Worm (Caenorhabditis elegans) whole organism, young adult: Measurements from ENCODE around the gene Y59A8B.26.

Experiments used
- B0019.2 ChIP-seq: fragments of 200-800 bp; sonication (Bioruptor generic); conservative IDR thresholded peaks from 2 replicates; pipeline ENCODE4 v1.3.6; 2022; ENCODE audit warnings: missing genetic modification reagents, missing genetic modification characterization, missing compliant biosample characterization
- B0035.1 ChIP-seq: sonication (generic microtip); optimal IDR thresholded peaks from 2 replicates; lab custom pipeline; 2016; ENCODE audit warnings: missing genetic modification characterization, mild to moderate bottlenecking, missing compliant biosample characterization, missing genotype, missing genetic modification reagents
- B0261.1 ChIP-seq: sonication (generic microtip); optimal IDR thresholded peaks from 2 replicates; lab custom pipeline; 2016; ENCODE audit warnings: mild to moderate bottlenecking, missing genetic modification characterization, moderate library complexity, missing compliant biosample characterization
- F22D6.2 ChIP-seq: sonication (generic microtip); optimal IDR thresholded peaks from 2 replicates; lab custom pipeline; 2016; ENCODE audit warnings: mild to moderate bottlenecking, missing genetic modification characterization, missing compliant biosample characterization
- F39B2.1 ChIP-seq: fragments of 200-800 bp; sonication (Bioruptor generic); IDR thresholded peaks from 2 replicates; pipeline ENCODE4 v1.3.6; 2022; ENCODE audit warnings: missing genetic modification reagents, missing genetic modification characterization, missing compliant biosample characterization
- F55B11.4 ChIP-seq: sonication (generic microtip); optimal IDR thresholded peaks from 2 replicates; lab custom pipeline; 2016; ENCODE audit warnings: missing compliant biosample characterization, missing genetic modification characterization, borderline replicate concordance; ENCODE audit not compliant: insufficient read depth
- F57A8.1 ChIP-seq: fragments of 200-800 bp; sonication (Bioruptor generic); optimal IDR thresholded peaks from 2 replicates; lab custom pipeline; 2018; ENCODE audit warnings: mild to moderate bottlenecking, missing genetic modification characterization, moderate library complexity, missing compliant biosample characterization
- K11D2.4 ChIP-seq: fragments of 200-800 bp; sonication (Bioruptor generic); IDR thresholded peaks from 2 replicates; pipeline ENCODE4 v1.3.6; 2022; ENCODE audit warnings: missing genetic modification reagents, missing genetic modification characterization, missing compliant biosample characterization
- Y67H2A.10 ChIP-seq: fragments of 200-800 bp; sonication (Bioruptor generic); conservative IDR thresholded peaks from 2 replicates; pipeline ENCODE4 v1.3.6; 2022; ENCODE audit warnings: missing genetic modification reagents, missing genetic modification characterization, missing compliant biosample characterization
- akir-1 ChIP-seq: fragments of 200-800 bp; sonication (Bioruptor generic); optimal IDR thresholded peaks from 2 replicates; lab custom pipeline; 2018; ENCODE audit warnings: mild to moderate bottlenecking, missing genetic modification characterization, moderate library complexity, missing compliant biosample characterization
- aptf-3 ChIP-seq: fragments of 200-800 bp; sonication (Bioruptor generic); IDR thresholded peaks from 2 replicates; pipeline ENCODE4 v1.3.6; 2022; ENCODE audit warnings: missing genetic modification characterization, missing compliant biosample characterization
- atf-7 ChIP-seq: sonication (generic microtip); optimal IDR thresholded peaks from 2 replicates; lab custom pipeline; 2017; ENCODE audit warnings: mild to moderate bottlenecking, missing genetic modification characterization, missing compliant biosample characterization
- bed-1 ChIP-seq: fragments of 200-800 bp; sonication (Bioruptor generic); IDR thresholded peaks from 2 replicates; pipeline ENCODE4 v1.3.6; 2022; ENCODE audit warnings: missing genetic modification reagents, missing genetic modification characterization, missing compliant biosample characterization
- cebp-1 ChIP-seq, 2 experiments: fragments of 200-800 bp in 1 of 2; sonication (Bioruptor generic) in 1 of 2; sonication (generic microtip) in 1 of 2; IDR thresholded peaks in 1 of 2; optimal IDR thresholded peaks in 1 of 2; 2 replicates each; pipeline versions ENCODE4 v1.3.6 to Lab custom; 2017 to 2022; ENCODE audit warnings: missing compliant biosample characterization in 2 of 2, missing genetic modification characterization in 2 of 2, mild to moderate bottlenecking in 1 of 2, missing genetic modification reagents in 1 of 2, moderate library complexity in 1 of 2
- cebp-2 ChIP-seq: fragments of 200-800 bp; sonication (Bioruptor generic); IDR thresholded peaks from 2 replicates; pipeline ENCODE4 v1.3.6; 2022; ENCODE audit warnings: missing genetic modification characterization, missing compliant biosample characterization
- ceh-100 ChIP-seq: fragments of 200-800 bp; sonication (Bioruptor generic); IDR thresholded peaks from 2 replicates; pipeline ENCODE4 v1.3.6; 2022; ENCODE audit warnings: missing genetic modification reagents, missing genetic modification characterization, missing compliant biosample characterization
- ceh-40 ChIP-seq: fragments of 200-800 bp; sonication (Bioruptor generic); IDR thresholded peaks from 2 replicates; pipeline ENCODE4 v1.3.6; 2022; ENCODE audit warnings: missing genetic modification characterization, missing compliant biosample characterization
- ceh-58 ChIP-seq: fragments of 200-800 bp; sonication (Bioruptor generic); IDR thresholded peaks from 2 replicates; pipeline ENCODE4 v1.3.6; 2022; ENCODE audit warnings: missing genetic modification characterization, missing compliant biosample characterization
- dox-1 ChIP-seq: fragments of 200-800 bp; sonication (Bioruptor generic); IDR thresholded peaks from 2 replicates; pipeline ENCODE4 v1.3.6; 2022; ENCODE audit warnings: missing genetic modification reagents, missing genetic modification characterization, missing compliant biosample characterization
- ekl-4 ChIP-seq: fragments of 200-800 bp; sonication (Bioruptor generic); IDR thresholded peaks from 2 replicates; pipeline ENCODE4 v1.3.6; 2022; ENCODE audit warnings: missing genetic modification reagents, missing genetic modification characterization, missing compliant biosample characterization
- ets-4 ChIP-seq: fragments of 200-800 bp; sonication (Bioruptor generic); optimal IDR thresholded peaks from 2 replicates; lab custom pipeline; 2018; ENCODE audit warnings: mild to moderate bottlenecking, missing genetic modification characterization, missing compliant biosample characterization
- him-1 ChIP-seq: sonication (generic microtip); optimal IDR thresholded peaks from 2 replicates; lab custom pipeline; 2016; ENCODE audit warnings: missing genotype, missing genetic modification reagents, missing genetic modification characterization, missing compliant biosample characterization
- hlh-12 ChIP-seq: sonication (generic microtip); optimal IDR thresholded peaks from 2 replicates; lab custom pipeline; 2016; ENCODE audit warnings: missing genetic modification characterization, missing compliant biosample characterization
- hlh-26 ChIP-seq: fragments of 200-800 bp; sonication (Bioruptor generic); conservative IDR thresholded peaks from 2 replicates; pipeline ENCODE4 v1.3.6; 2022; ENCODE audit warnings: missing genetic modification reagents, missing genetic modification characterization, missing compliant biosample characterization
- hsf-1 ChIP-seq: fragments of 200-800 bp; sonication (Bioruptor generic); IDR thresholded peaks from 2 replicates; pipeline ENCODE4 v1.3.6; 2022; ENCODE audit warnings: missing genetic modification reagents, missing genetic modification characterization, missing compliant biosample characterization
- let-526 ChIP-seq: fragments of 200-800 bp; sonication (Bioruptor generic); IDR thresholded peaks from 2 replicates; pipeline ENCODE4 v1.3.6; 2022; ENCODE audit warnings: missing genetic modification reagents, missing genetic modification characterization, missing compliant biosample characterization
- lin-35 ChIP-seq, 3 experiments: fragments of 150-350 bp in 2 of 3; sonication (generic microtip) in 1 of 3; optimal IDR thresholded peaks; 2 replicates each; lab custom pipeline; 2014 to 2018; ENCODE audit warnings: missing biosample characterization in 3 of 3, missing genetic modification characterization in 3 of 3, missing genetic modification reagents in 3 of 3
- lin-40 ChIP-seq: sonication (generic microtip); optimal IDR thresholded peaks from 2 replicates; lab custom pipeline; 2016; ENCODE audit warnings: missing genetic modification characterization, mild to moderate bottlenecking, missing compliant biosample characterization, missing genotype, missing genetic modification reagents
- madf-3 ChIP-seq: fragments of 200-800 bp; sonication (Bioruptor generic); IDR thresholded peaks from 2 replicates; pipeline ENCODE4 v1.3.6; 2022; ENCODE audit warnings: missing genetic modification reagents, missing genetic modification characterization, missing compliant biosample characterization
- mel-28 ChIP-seq: sonication (generic microtip); optimal IDR thresholded peaks from 2 replicates; lab custom pipeline; 2016; ENCODE audit warnings: borderline replicate concordance, mild to moderate bottlenecking, missing genetic modification characterization, missing compliant biosample characterization
- nfya-2 ChIP-seq: fragments of 200-800 bp; sonication (Bioruptor generic); IDR thresholded peaks from 2 replicates; pipeline ENCODE4 v1.3.6; 2022; ENCODE audit warnings: missing genetic modification reagents, missing genetic modification characterization, missing compliant biosample characterization
- nhr-120 ChIP-seq: fragments of 200-800 bp; sonication (Bioruptor generic); IDR thresholded peaks from 2 replicates; pipeline ENCODE4 v1.3.6; 2022; ENCODE audit warnings: missing genetic modification characterization, missing compliant biosample characterization
- nhr-179 ChIP-seq: sonication (generic microtip); optimal IDR thresholded peaks from 2 replicates; lab custom pipeline; 2016; ENCODE audit warnings: mild to moderate bottlenecking, missing genetic modification characterization, missing compliant biosample characterization
- nhr-80 ChIP-seq: sonication (generic microtip); optimal IDR thresholded peaks from 2 replicates; lab custom pipeline; 2016; ENCODE audit warnings: missing genetic modification characterization, missing compliant biosample characterization
- snpc-1.3 ChIP-seq: sonication (generic microtip); optimal IDR thresholded peaks from 2 replicates; lab custom pipeline; 2017; ENCODE audit warnings: missing genetic modification characterization, mild to moderate bottlenecking, missing compliant biosample characterization, antibody characterized with exemption, moderate library complexity, missing genotype, missing genetic modification reagents; ENCODE audit not compliant: insufficient read depth
- snpc-4 ChIP-seq, 5 experiments: fragments of 150-350 bp in 1 of 5; sonication (generic microtip) in 4 of 5; optimal IDR thresholded peaks; 2 replicates each; lab custom pipeline; 2014 to 2018; ENCODE audit warnings: missing genetic modification characterization in 5 of 5, missing biosample characterization in 3 of 5, antibody characterized with exemption in 2 of 5, mild to moderate bottlenecking in 2 of 5, missing compliant biosample characterization in 2 of 5, missing genotype in 2 of 5, moderate library complexity in 2 of 5, missing genetic modification reagents in 1 of 5
- tbp1 ChIP-seq: fragments of 200-800 bp; sonication (Bioruptor generic); optimal IDR thresholded peaks from 2 replicates; lab custom pipeline; 2018; ENCODE audit warnings: mild to moderate bottlenecking, missing genetic modification characterization, missing compliant biosample characterization
- tbx-9 ChIP-seq: sonication (generic microtip); optimal IDR thresholded peaks from 2 replicates; lab custom pipeline; 2016; ENCODE audit warnings: borderline replicate concordance, missing genetic modification characterization, inconsistent platforms, missing compliant biosample characterization
- zfh-2 ChIP-seq: fragments of 200-800 bp; sonication (Bioruptor generic); conservative IDR thresholded peaks from 2 replicates; pipeline ENCODE4 v1.3.6; 2022; ENCODE audit warnings: missing genetic modification reagents, missing genetic modification characterization, missing compliant biosample characterization
- ztf-26 ChIP-seq: sonication (generic microtip); optimal IDR thresholded peaks from 2 replicates; lab custom pipeline; 2017; ENCODE audit warnings: missing genetic modification characterization, missing compliant biosample characterization
- ztf-3 ChIP-seq: fragments of 200-800 bp; sonication (Bioruptor generic); optimal IDR thresholded peaks from 2 replicates; lab custom pipeline; 2018; ENCODE audit warnings: mild to moderate bottlenecking, missing genetic modification characterization, missing compliant biosample characterization

Gene Y59A8B.26

DNA sequence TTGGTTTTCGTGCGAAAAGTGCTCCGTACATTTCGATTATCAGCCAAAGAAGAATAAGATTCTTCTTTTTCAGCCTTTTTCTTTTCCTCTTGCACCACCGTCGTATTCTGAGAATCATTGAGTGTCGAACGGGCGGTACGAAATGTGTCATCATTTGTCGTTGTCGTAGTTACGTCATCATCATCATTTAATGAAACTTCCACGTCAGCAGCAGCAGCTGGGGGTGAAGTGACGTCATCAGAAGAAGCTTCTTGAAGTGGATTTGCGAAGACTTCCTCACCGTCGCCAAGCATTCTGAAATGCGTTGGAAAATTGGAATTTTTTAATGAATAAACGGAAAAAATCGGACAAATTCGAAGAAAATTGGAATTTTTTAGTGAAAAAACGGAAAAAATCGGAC, 30.8 kb downstream of the Y59A8B.26 start, which contains the start of gene snx-6:
Gene snx-6 (minus strand): TSS at position 294 of the 400 bp plus-strand sequence.
- TF ChIP-seq let-526 (GFP tag; lab: Robert Waterston, UW) = no peak
- no peak for TF ChIP-seq tbp1 (GFP tag; lab: Kevin White, UChicago)
- TF ChIP-seq F57A8.1 = no peak
- no peak for TF ChIP-seq tbx-9 (tag; lab: Kevin White, UChicago)
- TF ChIP-seq ztf-26 (tag; lab: Kevin White, UChicago) = no peak
- no peak for TF ChIP-seq cebp-1 (GFP tag; IDR thresholded peaks at IDR 0.05; lab: Robert Waterston, UW)
- no peak for TF ChIP-seq cebp-1 (tag; optimal IDR thresholded peaks at IDR 0.05; lab: Kevin White, UChicago)
- no peak for TF ChIP-seq ztf-3 (GFP tag; lab: Kevin White, UChicago)
- no peak for TF ChIP-seq nhr-179
- TF ChIP-seq F22D6.2 = no peak
- no peak for TF ChIP-seq B0261.1 (tag; lab: Kevin White, UChicago)
- TF ChIP-seq K11D2.4 (GFP tag; lab: Robert Waterston, UW) = no peak
- TF ChIP-seq akir-1 (GFP tag; lab: Kevin White, UChicago) = no peak
- TF ChIP-seq ceh-40 (GFP tag; lab: Robert Waterston, UW) = no peak
- TF ChIP-seq snpc-1.3 (tag; lab: Kevin White, UChicago) = no peak
- no peak for TF ChIP-seq madf-3 (GFP tag; lab: Robert Waterston, UW)
- TF ChIP-seq nfya-2 (GFP tag; lab: Robert Waterston, UW) = no peak
- TF ChIP-seq mel-28 (tag; lab: Kevin White, UChicago) = no peak
- no peak for TF ChIP-seq ekl-4 (GFP tag; lab: Robert Waterston, UW)
- TF ChIP-seq ceh-58 (GFP tag; lab: Robert Waterston, UW) = no peak
- no peak for TF ChIP-seq Y67H2A.10 (GFP tag; lab: Robert Waterston, UW)

DNA sequence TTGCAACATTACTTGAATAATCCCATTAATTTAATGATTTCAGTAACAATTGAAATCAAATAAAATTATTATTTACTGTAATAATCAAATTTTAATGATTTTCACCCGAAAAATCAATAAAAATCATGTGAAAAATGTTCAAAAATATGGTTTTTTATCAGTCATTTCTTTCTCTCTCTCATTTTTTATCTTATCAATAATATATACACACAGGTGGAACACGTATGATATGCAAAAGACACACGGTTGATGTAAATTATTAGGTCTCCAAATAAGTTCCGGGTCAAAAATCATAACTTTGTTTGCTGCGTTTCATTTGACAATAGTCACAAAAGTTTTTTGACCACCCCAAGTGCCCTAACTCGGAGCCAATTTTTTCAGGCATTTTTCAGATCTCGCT, 32.4 kb downstream of the Y59A8B.26 start:
- TF ChIP-seq ets-4 (peak; percentile 8), snpc-4 (GFP tag; optimal IDR thresholded peaks at IDR 0.05; lab: Kevin White, UChicago) (no peak), snpc-4 (tag; optimal IDR thresholded peaks at IDR 0.05; lab: Kevin White, UChicago) (peak in 1 of 4 experiments; percentile 4), nhr-80 (tag; lab: Kevin White, UChicago) (peak; percentile 44), nhr-179 (no peak), cebp-1 (GFP tag; IDR thresholded peaks at IDR 0.05; lab: Robert Waterston, UW) (no peak), cebp-1 (tag; optimal IDR thresholded peaks at IDR 0.05; lab: Kevin White, UChicago) (no peak)

DNA sequence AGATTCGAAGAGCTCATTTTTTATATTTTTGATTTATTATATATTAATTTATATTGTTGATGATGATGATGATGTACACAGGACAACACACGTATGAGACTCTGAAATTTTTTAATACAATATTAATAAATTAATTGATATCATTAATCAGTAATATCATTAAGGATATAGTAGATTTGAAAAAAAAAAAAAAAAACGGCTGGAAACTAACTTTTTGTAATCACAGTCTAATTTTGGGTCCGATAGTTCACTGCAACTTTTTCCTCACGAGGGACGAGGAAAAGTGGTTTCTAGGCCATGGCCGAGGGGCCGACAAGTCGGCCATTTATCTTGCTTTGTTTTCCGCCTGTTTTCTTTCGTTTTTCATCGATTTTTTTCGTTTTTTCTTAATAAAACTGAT, 43.9 kb downstream of the Y59A8B.26 start, which contains the start of gene gck-3:
Gene gck-3 (minus strand): TSS at position 101 of the 400 bp plus-strand sequence.
- TF ChIP-seq ztf-3 (GFP tag; lab: Kevin White, UChicago) = no peak
- TF ChIP-seq dox-1 (GFP tag; lab: Robert Waterston, UW) = no peak

DNA sequence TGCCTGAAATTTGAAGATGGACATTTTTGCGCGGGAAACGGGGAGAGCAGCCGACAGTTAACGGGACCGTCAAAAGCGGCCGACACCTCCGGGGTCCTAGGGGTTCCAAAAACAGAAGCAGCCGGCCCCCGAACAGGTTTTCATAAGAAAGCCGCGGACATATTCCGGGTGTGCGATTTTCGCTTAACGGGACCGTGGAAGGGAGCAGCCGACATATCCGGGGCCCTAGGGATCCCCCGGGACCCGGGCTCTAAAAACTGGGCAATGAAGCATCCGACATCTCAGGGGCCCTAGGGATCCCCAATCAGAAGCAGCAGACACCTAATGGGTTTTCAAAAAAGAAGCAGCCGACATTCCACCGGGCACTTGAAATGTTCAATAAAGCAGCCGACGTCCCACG, 48.1 kb downstream of the Y59A8B.26 start:
- TF ChIP-seq zfh-2 (peak; percentile 85), K11D2.4 (GFP tag; lab: Robert Waterston, UW) (no peak), ztf-3 (GFP tag; lab: Kevin White, UChicago) (no peak), aptf-3 (GFP tag; lab: Robert Waterston, UW) (no peak), atf-7 (tag; lab: Kevin White, UChicago) (no peak), hlh-12 (no peak), F55B11.4 (tag; lab: Kevin White, UChicago) (no peak), cebp-1 (GFP tag; IDR thresholded peaks at IDR 0.05; lab: Robert Waterston, UW) (no peak), cebp-1 (tag; optimal IDR thresholded peaks at IDR 0.05; lab: Kevin White, UChicago) (no peak), ekl-4 (GFP tag; lab: Robert Waterston, UW) (0 out of 2 replicates have a peak, but pooled peaks have one; percentile 35), bed-1 (no peak), ceh-40 (GFP tag; lab: Robert Waterston, UW) (no peak), nhr-120 (GFP tag; lab: Robert Waterston, UW) (no peak), B0035.1 (no peak), lin-40 (tag; lab: Kevin White, UChicago) (no peak), ceh-100 (GFP tag; lab: Robert Waterston, UW) (no peak), cebp-2 (no peak), hlh-26 (GFP tag; lab: Robert Waterston, UW) (no peak), hsf-1 (GFP tag; lab: Robert Waterston, UW) (no peak), lin-35 (GFP tag; optimal IDR thresholded peaks at IDR 0.05; lab: Kevin White, UChicago) (no peak), B0019.2 (GFP tag; lab: Robert Waterston, UW) (no peak), F39B2.1 (GFP tag; lab: Robert Waterston, UW) (no peak), snpc-4 (GFP tag; optimal IDR thresholded peaks at IDR 0.05; lab: Kevin White, UChicago) (no peak), snpc-4 (tag; optimal IDR thresholded peaks at IDR 0.05; lab: Kevin White, UChicago) (peak in 1 of 4 experiments; percentile 28), him-1 (tag; lab: Kevin White, UChicago) (no peak)
